Worm (Caenorhabditis elegans): Measurements from ENCODE around the gene F35B12.10.

ce11 chrV:11650720-11651119 lies 21.6 kb upstream of the F35B12.10 start, which contains the start of gene zip-10:
- TF ChIP-seq snpc-4 (tag; optimal IDR thresholded peaks at IDR 0.05) (no peak), cey-2 (tag; optimal IDR thresholded peaks at IDR 0.05; ENCODE audit: borderline replicate concordance, insufficient read depth) (no peak), Y75B8A.6 (GFP tag; IDR thresholded peaks at IDR 0.05) (no peak), dve-1 (tag; optimal IDR thresholded peaks at IDR 0.05; ENCODE audit: insufficient read depth) (no peak)

Measured in whole organism, L4 larva.